Fruit fly (Drosophila melanogaster): Measurements from ENCODE around the gene CG11498.

Gene CG11498

DNA sequence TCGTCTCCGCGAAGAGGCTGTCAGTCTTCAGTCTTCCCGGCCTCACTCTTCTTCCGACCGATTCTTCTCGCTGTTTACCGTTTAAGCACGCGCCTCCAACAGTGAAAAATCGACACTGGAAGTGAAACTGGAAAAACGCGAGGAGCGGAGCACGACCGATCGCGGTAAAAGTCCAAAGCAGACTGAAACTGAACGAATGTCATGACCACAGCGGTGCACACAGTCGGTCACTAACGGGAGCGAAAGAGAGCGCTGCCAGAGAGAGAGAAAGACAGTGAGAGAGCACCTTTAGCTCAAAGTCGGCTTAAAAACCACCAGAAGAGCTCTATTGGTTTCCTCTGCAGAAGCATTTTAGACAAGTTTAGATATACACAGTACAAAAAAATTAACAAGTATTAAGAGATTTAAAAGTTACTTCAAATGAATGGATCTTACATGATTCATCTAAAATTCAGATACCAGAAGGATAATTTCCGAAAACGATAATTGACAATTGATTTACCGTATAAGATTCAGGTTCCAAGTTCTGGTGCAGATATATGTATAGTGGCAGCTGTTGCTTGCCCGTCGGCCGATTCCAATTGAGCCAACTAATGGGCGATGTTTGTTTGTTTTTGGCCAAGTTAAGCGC lies at the start of gene CG11498:
TSS of gene CG11498 (minus strand) at position 162 of the 631 bp plus-strand sequence.
- TF ChIP-seq fru (GFP tag; optimal IDR thresholded peaks at IDR 0.05): peak; percentile 15
- no peak for TF ChIP-seq pan (optimal IDR thresholded peaks at IDR 0.05)
- peak; percentile 4 to 32 for TF ChIP-seq dl (GFP tag; optimal IDR thresholded peaks at IDR 0.05; ENCODE audit: insufficient read depth in 1 of 2, partially characterized antibody in 2 of 2)
- TF ChIP-seq Dfd (GFP tag; optimal IDR thresholded peaks at IDR 0.05): no peak
- TF ChIP-seq Abd-B (GFP tag; optimal IDR thresholded peaks at IDR 0.05): no peak
- TF ChIP-seq rgr (GFP tag; optimal IDR thresholded peaks at IDR 0.05): no peak
- no peak for TF ChIP-seq woc (GFP tag; optimal IDR thresholded peaks at IDR 0.05)
- no peak for TF ChIP-seq HLH106 (tag; optimal IDR thresholded peaks at IDR 0.05)
- TF ChIP-seq lola (GFP tag; optimal IDR thresholded peaks at IDR 0.05): no peak
- TF ChIP-seq Dif (GFP tag; optimal IDR thresholded peaks at IDR 0.05; ENCODE audit: partially characterized antibody): peak; percentile 44
- TF ChIP-seq N (GFP tag; optimal IDR thresholded peaks at IDR 0.05): no peak
- TF ChIP-seq Mio (GFP tag; optimal IDR thresholded peaks at IDR 0.05): no peak

DNA sequence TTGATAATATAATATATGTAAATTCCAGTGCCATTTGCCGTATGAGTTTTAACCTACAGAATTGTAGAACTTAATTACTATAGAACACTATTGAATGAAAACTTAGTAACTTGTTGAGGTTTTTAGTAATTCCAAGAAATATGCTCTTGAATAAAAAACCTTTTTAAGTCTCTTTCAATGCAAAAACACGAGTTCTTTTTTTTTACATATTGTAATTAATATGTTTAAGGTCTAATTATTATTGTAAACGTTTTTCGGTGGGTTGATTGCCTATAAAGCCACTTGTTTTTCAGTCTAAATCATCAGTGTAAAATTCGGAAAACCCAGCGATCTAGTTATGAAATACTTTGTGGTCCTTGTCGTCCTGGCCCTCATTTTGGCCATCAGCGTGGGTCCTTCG lies 49.4 kb upstream of the CG11498 start, which contains the start of gene Anp:
TSS of gene Anp (plus strand) at position 301 of the 400 bp plus-strand sequence.
- TF ChIP-seq Dif (GFP tag; optimal IDR thresholded peaks at IDR 0.05; ENCODE audit: partially characterized antibody) (no peak), Mio (GFP tag; optimal IDR thresholded peaks at IDR 0.05) (no peak), brk (GFP tag; optimal IDR thresholded peaks at IDR 0.05) (no peak)

DNA sequence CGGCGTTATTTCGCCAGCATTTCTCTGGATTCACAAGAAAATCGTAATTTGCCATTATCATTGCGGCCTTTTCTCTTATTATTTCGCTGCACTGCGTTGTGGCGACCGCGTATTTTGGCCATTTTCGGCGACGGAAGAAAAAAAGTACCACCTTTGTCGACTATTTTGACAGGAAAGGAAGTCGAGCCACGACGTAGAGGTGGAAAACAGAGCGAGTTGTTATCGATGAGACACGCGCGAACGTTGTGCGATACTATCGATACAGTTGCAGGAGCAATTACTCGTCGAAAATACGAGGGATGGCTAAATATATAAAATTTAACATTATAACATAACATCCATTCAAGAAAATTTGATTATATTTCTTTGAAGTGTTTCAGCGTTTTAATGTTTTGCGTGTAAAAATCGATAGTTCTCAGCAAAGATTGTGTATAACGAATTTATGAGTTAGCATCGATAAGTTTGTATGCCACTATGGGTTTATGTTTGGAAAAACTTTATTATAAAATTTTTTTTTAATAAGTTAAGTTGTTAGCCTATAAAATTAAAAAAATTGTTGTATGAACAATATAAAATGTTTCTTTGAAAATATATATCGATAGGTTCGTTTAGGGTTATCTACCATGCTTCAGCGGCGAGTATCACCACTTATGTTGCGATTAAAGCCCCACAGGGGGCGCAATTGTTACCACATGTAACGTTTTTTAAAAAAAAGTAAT lies 48.7 kb upstream of the CG11498 start, which contains the start of gene RpS7:
TSS of gene RpS7 (minus strand) at position 255 of the 719 bp plus-strand sequence.
- TF ChIP-seq h (GFP tag; optimal IDR thresholded peaks at IDR 0.05): peak; percentile 84
- TF ChIP-seq fru (GFP tag; optimal IDR thresholded peaks at IDR 0.05): peak; percentile 55
- TF ChIP-seq foxo (GFP tag; optimal IDR thresholded peaks at IDR 0.05): peak in 1 of 2 experiments; percentile 44
- peak; percentile 64 for TF ChIP-seq dmrt93B (GFP tag; optimal IDR thresholded peaks at IDR 0.05)
- no peak for TF ChIP-seq Dif (GFP tag; optimal IDR thresholded peaks at IDR 0.05; ENCODE audit: partially characterized antibody)
- TF ChIP-seq CG9705 (GFP tag; optimal IDR thresholded peaks at IDR 0.05): peak; percentile 70
- TF ChIP-seq psq (GFP tag; optimal IDR thresholded peaks at IDR 0.05): peak; percentile 47
- TF ChIP-seq GATAd (GFP tag; optimal IDR thresholded peaks at IDR 0.05): peak; percentile 45
- no peak for TF ChIP-seq Vsx2 (GFP tag; optimal IDR thresholded peaks at IDR 0.05; ENCODE audit: partially characterized antibody)
- no peak for TF ChIP-seq brk (GFP tag; optimal IDR thresholded peaks at IDR 0.05)
- no peak for TF ChIP-seq tai (GFP tag; optimal IDR thresholded peaks at IDR 0.05)
- TF ChIP-seq Mio (GFP tag; optimal IDR thresholded peaks at IDR 0.05): no peak
- TF ChIP-seq Hnf4 (GFP tag; optimal IDR thresholded peaks at IDR 0.05): peak; percentile 34
- no peak for TF ChIP-seq Hr78 (GFP tag; optimal IDR thresholded peaks at IDR 0.05)
- no peak for TF ChIP-seq usp (GFP tag; optimal IDR thresholded peaks at IDR 0.05)
- no peak for TF ChIP-seq Dfd (GFP tag; optimal IDR thresholded peaks at IDR 0.05)
- peak; percentile 29 for TF ChIP-seq woc (GFP tag; optimal IDR thresholded peaks at IDR 0.05)
- peak; percentile 36 for TF ChIP-seq dsf (GFP tag; optimal IDR thresholded peaks at IDR 0.05; ENCODE audit: borderline replicate concordance)
- peak; percentile 53 for TF ChIP-seq Myc (optimal IDR thresholded peaks at IDR 0.05)
- TF ChIP-seq ey (GFP tag; optimal IDR thresholded peaks at IDR 0.05): peak; percentile 13
- no peak for TF ChIP-seq dl (GFP tag; optimal IDR thresholded peaks at IDR 0.05; ENCODE audit: insufficient read depth in 1 of 2, partially characterized antibody in 2 of 2)
- no peak for TF ChIP-seq N (GFP tag; optimal IDR thresholded peaks at IDR 0.05)
- peak; percentile 42 for TF ChIP-seq OdsH (GFP tag; optimal IDR thresholded peaks at IDR 0.05)
- TF ChIP-seq Sp1 (GFP tag; optimal IDR thresholded peaks at IDR 0.05): peak; percentile 77
- no peak for TF ChIP-seq Rel (GFP tag; optimal IDR thresholded peaks at IDR 0.05)
- peak; percentile 49 for TF ChIP-seq Rel (tag; optimal IDR thresholded peaks at IDR 0.05)
- no peak for TF ChIP-seq CrebA (GFP tag; optimal IDR thresholded peaks at IDR 0.05; ENCODE audit: borderline replicate concordance)
- no peak for TF ChIP-seq Abd-B (GFP tag; optimal IDR thresholded peaks at IDR 0.05)
- TF ChIP-seq Jra (GFP tag; optimal IDR thresholded peaks at IDR 0.05): peak; percentile 34
- peak; percentile 56 for TF ChIP-seq sv (GFP tag; optimal IDR thresholded peaks at IDR 0.05)
- no peak for TF ChIP-seq CG32264 (GFP tag; optimal IDR thresholded peaks at IDR 0.05)
- no peak for TF ChIP-seq lola (GFP tag; optimal IDR thresholded peaks at IDR 0.05)
- TF ChIP-seq sage (GFP tag; optimal IDR thresholded peaks at IDR 0.05): no peak
- no peak for TF ChIP-seq pan (optimal IDR thresholded peaks at IDR 0.05)
- TF ChIP-seq br (GFP tag; optimal IDR thresholded peaks at IDR 0.05): peak; percentile 39
- TF ChIP-seq Hr83 (GFP tag; optimal IDR thresholded peaks at IDR 0.05; ENCODE audit: poor library complexity, severe bottlenecking): peak; percentile 82
- peak; percentile 67 for TF ChIP-seq HLH106 (tag; optimal IDR thresholded peaks at IDR 0.05)
- TF ChIP-seq jim (GFP tag; optimal IDR thresholded peaks at IDR 0.05): no peak
- peak; percentile 69 for TF ChIP-seq rgr (GFP tag; optimal IDR thresholded peaks at IDR 0.05)
